Fruit fly (Drosophila melanogaster) whole organism, embryonic: ENCODE measurements around the gene CG6983.

ENCODE experiments used
- Aef1 ChIP-seq: fragments of 200-800 bp; sonication (Bioruptor generic); IDR thresholded peaks from 3 replicates; pipeline ENCODE4 v1.3.6; 2022; ENCODE audit warnings: missing biosample characterization, missing genetic modification characterization
- Bgb ChIP-seq: fragments of 200-800 bp; sonication (Bioruptor generic); IDR thresholded peaks from 2 replicates; pipeline ENCODE4 v1.3.6; 2022; ENCODE audit warnings: missing biosample characterization, missing genetic modification characterization; ENCODE audit not compliant: partially characterized antibody
- CG10209 ChIP-seq: fragments of 200-800 bp; sonication (Bioruptor generic); optimal IDR thresholded peaks from 3 replicates; lab custom pipeline; 2017; ENCODE audit warnings: missing biosample characterization, mild to moderate bottlenecking, missing genetic modification characterization, missing genetic modification reagents
- CG10543 ChIP-seq: fragments of 200-800 bp; sonication (Bioruptor generic); optimal IDR thresholded peaks from 3 replicates; lab custom pipeline; 2017; ENCODE audit warnings: missing biosample characterization, mild to moderate bottlenecking, missing genetic modification characterization, moderate library complexity
- CG11247 ChIP-seq: fragments of 200-800 bp; sonication (Bioruptor generic); IDR thresholded peaks from 2 replicates; pipeline ENCODE4 v1.3.6; 2022; ENCODE audit warnings: missing biosample characterization, missing genetic modification characterization
- CG12299 ChIP-seq: fragments of 200-800 bp; sonication (Bioruptor generic); optimal IDR thresholded peaks from 2 replicates; lab custom pipeline; 2018; ENCODE audit warnings: missing biosample characterization, mild to moderate bottlenecking, missing genetic modification characterization
- CG12391 ChIP-seq: fragments of 200-800 bp; sonication (Bioruptor generic); optimal IDR thresholded peaks from 3 replicates; lab custom pipeline; 2018; ENCODE audit warnings: missing biosample characterization, mild to moderate bottlenecking, missing genetic modification characterization, moderate library complexity
- CG12744 ChIP-seq: fragments of 200-800 bp; sonication (Bioruptor generic); optimal IDR thresholded peaks from 2 replicates; lab custom pipeline; 2016; ENCODE audit warnings: missing biosample characterization, missing genetic modification characterization
- CG13894 ChIP-seq: fragments of 200-800 bp; sonication (Bioruptor generic); optimal IDR thresholded peaks from 3 replicates; lab custom pipeline; 2018; ENCODE audit warnings: missing biosample characterization, mild to moderate bottlenecking, missing genetic modification characterization, moderate library complexity
- CG17186 ChIP-seq: fragments of 200-800 bp; sonication (Bioruptor generic); optimal IDR thresholded peaks from 3 replicates; lab custom pipeline; 2017; ENCODE audit warnings: missing biosample characterization, missing genetic modification reagents, missing genetic modification characterization
- CG17568 ChIP-seq: fragments of 200-800 bp; sonication (Bioruptor generic); optimal IDR thresholded peaks from 2 replicates; lab custom pipeline; 2018; ENCODE audit warnings: missing biosample characterization, mild to moderate bottlenecking, missing genetic modification characterization, moderate library complexity
- CG2678 ChIP-seq: fragments of 200-800 bp; sonication (Bioruptor generic); optimal IDR thresholded peaks from 3 replicates; lab custom pipeline; 2019; ENCODE audit warnings: missing biosample characterization, mild to moderate bottlenecking, missing genetic modification characterization, moderate library complexity
- CG30403 ChIP-seq: fragments of 200-800 bp; sonication (Bioruptor generic); optimal IDR thresholded peaks from 3 replicates; lab custom pipeline; 2016; ENCODE audit warnings: missing biosample characterization, missing genetic modification characterization
- CG4854 ChIP-seq: fragments of 200-800 bp; sonication (Bioruptor generic); optimal IDR thresholded peaks from 2 replicates; lab custom pipeline; 2016; ENCODE audit warnings: missing biosample characterization, missing genetic modification characterization, inconsistent platforms
- CG7556 ChIP-seq: fragments of 200-800 bp; sonication (Bioruptor generic); optimal IDR thresholded peaks from 2 replicates; lab custom pipeline; 2017; ENCODE audit warnings: missing biosample characterization, mild to moderate bottlenecking, missing genetic modification characterization
- CG7839 ChIP-seq: fragments of 200-800 bp; sonication (Bioruptor generic); optimal IDR thresholded peaks from 3 replicates; lab custom pipeline; 2018; ENCODE audit warnings: missing biosample characterization, mild to moderate bottlenecking, missing genetic modification characterization, moderate library complexity
- CG8924 ChIP-seq: fragments of 200-800 bp; optimal IDR thresholded peaks from 3 replicates; lab custom pipeline; 2019; ENCODE audit warnings: missing biosample characterization, mild to moderate bottlenecking, missing genetic modification characterization, moderate library complexity
- CG9727 ChIP-seq: fragments of 200-800 bp; sonication (Bioruptor generic); optimal IDR thresholded peaks from 3 replicates; lab custom pipeline; 2017; ENCODE audit warnings: missing biosample characterization, mild to moderate bottlenecking, missing genetic modification characterization
- CG9876 ChIP-seq: fragments of 200-800 bp; sonication (Bioruptor generic); optimal IDR thresholded peaks from 2 replicates; lab custom pipeline; 2016; ENCODE audit warnings: missing biosample characterization, missing genetic modification characterization
- Doc2 ChIP-seq: fragments of 200-800 bp; sonication (Bioruptor generic); IDR thresholded peaks from 2 replicates; pipeline ENCODE4 v1.3.6; 2022; ENCODE audit warnings: missing biosample characterization, missing genetic modification characterization
- Dref ChIP-seq: fragments of 200-800 bp; sonication (Bioruptor generic); IDR thresholded peaks from 2 replicates; pipeline ENCODE4 v1.3.6; 2022; ENCODE audit warnings: missing biosample characterization, missing genetic modification characterization
- Fer1 ChIP-seq: fragments of 200-800 bp; sonication (Bioruptor generic); optimal IDR thresholded peaks from 2 replicates; lab custom pipeline; 2017; ENCODE audit warnings: missing biosample characterization, mild to moderate bottlenecking, missing genetic modification characterization
- Gug ChIP-seq: fragments of 200-800 bp; sonication (Bioruptor generic); IDR thresholded peaks from 4 replicates; pipeline ENCODE4 v1.3.6; 2022; ENCODE audit warnings: missing biosample characterization, missing genetic modification characterization
- HHEX ChIP-seq: fragments of 200-800 bp; sonication (Bioruptor generic); optimal IDR thresholded peaks from 3 replicates; lab custom pipeline; 2017; ENCODE audit warnings: missing biosample characterization, mild to moderate bottlenecking, missing genetic modification characterization, missing genetic modification reagents
- HLH4C ChIP-seq: fragments of 200-800 bp; sonication (Bioruptor generic); IDR thresholded peaks from 3 replicates; pipeline ENCODE4 v1.3.6; 2022; ENCODE audit warnings: missing biosample characterization, missing genetic modification characterization; ENCODE audit not compliant: partially characterized antibody
- Hr3 ChIP-seq: fragments of 200-800 bp; sonication (Bioruptor generic); optimal IDR thresholded peaks from 3 replicates; lab custom pipeline; 2016; ENCODE audit warnings: missing biosample characterization, missing genetic modification characterization
- Hr78 ChIP-seq, 2 experiments: fragments of 200-800 bp in 1 of 2; fragments of >200 bp in 1 of 2; sonication (Bioruptor generic) in 1 of 2; optimal IDR thresholded peaks; 2 replicates each; lab custom pipeline; 2017 to 2019; ENCODE audit warnings: missing biosample characterization in 2 of 2, missing genetic modification characterization in 2 of 2, mild to moderate bottlenecking in 1 of 2, moderate library complexity in 1 of 2
- Lpt ChIP-seq: fragments of >200 bp; optimal IDR thresholded peaks from 2 replicates; lab custom pipeline; 2018; ENCODE audit warnings: missing biosample characterization, missing genetic modification characterization
- Ptx1 ChIP-seq: fragments of 200-800 bp; sonication (Bioruptor generic); IDR thresholded peaks from 2 replicates; pipeline ENCODE4 v1.3.6; 2022; ENCODE audit warnings: missing biosample characterization, missing genetic modification characterization
- Sry-β ChIP-seq: fragments of 200-800 bp; sonication (Bioruptor generic); optimal IDR thresholded peaks from 2 replicates; lab custom pipeline; 2018; ENCODE audit warnings: missing biosample characterization, mild to moderate bottlenecking, missing genetic modification characterization, moderate library complexity
- Trl ChIP-seq, 3 experiments: fragments of >200 bp in 2 of 3; fragments of 200-800 bp in 1 of 3; sonication (Bioruptor generic) in 1 of 3; optimal IDR thresholded peaks; 2 replicates in 1 of 3; 3 replicates in 2 of 3; lab custom pipeline; 2016 to 2017; ENCODE audit warnings: missing biosample characterization in 1 of 3, missing genetic modification characterization in 1 of 3
- ac ChIP-seq: fragments of 200-800 bp; sonication (Bioruptor generic); optimal IDR thresholded peaks from 3 replicates; lab custom pipeline; 2017; ENCODE audit warnings: missing biosample characterization, mild to moderate bottlenecking, missing genetic modification characterization
- az2 ChIP-seq: fragments of 200-800 bp; sonication (Bioruptor generic); optimal IDR thresholded peaks from 3 replicates; lab custom pipeline; 2016; ENCODE audit warnings: missing biosample characterization, missing genetic modification characterization
- caup ChIP-seq: fragments of 200-800 bp; sonication (Bioruptor generic); optimal IDR thresholded peaks from 3 replicates; lab custom pipeline; 2017; ENCODE audit warnings: missing biosample characterization, mild to moderate bottlenecking, missing genetic modification characterization, moderate library complexity; ENCODE audit not compliant: severe bottlenecking
- cwo ChIP-seq: fragments of 200-800 bp; sonication (Bioruptor generic); optimal IDR thresholded peaks from 3 replicates; lab custom pipeline; 2017; ENCODE audit warnings: missing biosample characterization, missing genetic modification characterization, mild to moderate bottlenecking, moderate library complexity, missing genetic modification reagents
- dm ChIP-seq: fragments of 200-800 bp; sonication (Bioruptor generic); optimal IDR thresholded peaks from 3 replicates; lab custom pipeline; 2016; ENCODE audit warnings: missing biosample characterization, missing genetic modification characterization
- eve ChIP-seq, 2 experiments: fragments of >200 bp; optimal IDR thresholded peaks; 2 replicates each; lab custom pipeline; 2017; ENCODE audit warnings: missing biosample characterization in 2 of 2, missing genetic modification characterization in 2 of 2
- fd102C ChIP-seq: fragments of 200-800 bp; sonication (Bioruptor generic); optimal IDR thresholded peaks from 2 replicates; lab custom pipeline; 2018; ENCODE audit warnings: missing biosample characterization, mild to moderate bottlenecking, missing genetic modification characterization, moderate library complexity
- gro ChIP-seq: fragments of 200-800 bp; sonication (Bioruptor generic); optimal IDR thresholded peaks from 2 replicates; lab custom pipeline; 2016; ENCODE audit warnings: missing biosample characterization, missing genetic modification characterization
- gsb-n ChIP-seq: fragments of 200-800 bp; sonication (Bioruptor generic); optimal IDR thresholded peaks from 3 replicates; lab custom pipeline; 2018; ENCODE audit warnings: missing biosample characterization, mild to moderate bottlenecking, missing genetic modification characterization
- kah ChIP-seq: fragments of 200-800 bp; sonication (Bioruptor generic); optimal IDR thresholded peaks from 2 replicates; lab custom pipeline; 2018; ENCODE audit warnings: missing biosample characterization, mild to moderate bottlenecking, missing genetic modification characterization
- kay ChIP-seq: fragments of 200-800 bp; sonication (Bioruptor generic); optimal IDR thresholded peaks from 2 replicates; lab custom pipeline; 2016; ENCODE audit warnings: missing biosample characterization, missing genetic modification characterization
- peb ChIP-seq: fragments of 200-800 bp; sonication (Bioruptor generic); IDR thresholded peaks from 2 replicates; pipeline ENCODE4 v1.3.6; 2022; ENCODE audit warnings: missing biosample characterization, missing genetic modification characterization
- phol ChIP-seq: fragments of 200-800 bp; sonication (Bioruptor generic); optimal IDR thresholded peaks from 3 replicates; lab custom pipeline; 2018; ENCODE audit warnings: missing biosample characterization, mild to moderate bottlenecking, missing genetic modification characterization, moderate library complexity
- repo ChIP-seq: fragments of 200-800 bp; sonication (Bioruptor generic); optimal IDR thresholded peaks from 2 replicates; lab custom pipeline; 2016; ENCODE audit warnings: missing biosample characterization, missing genetic modification characterization
- schlank ChIP-seq: fragments of 200-800 bp; sonication (Bioruptor generic); optimal IDR thresholded peaks from 2 replicates; lab custom pipeline; 2018; ENCODE audit warnings: missing biosample characterization, mild to moderate bottlenecking, missing genetic modification characterization
- sens-2 ChIP-seq: fragments of 200-800 bp; sonication (Bioruptor generic); IDR thresholded peaks from 2 replicates; pipeline ENCODE4 v1.3.6; 2022; ENCODE audit warnings: missing biosample characterization, missing genetic modification characterization
- sisA ChIP-seq: fragments of 200-800 bp; sonication (Bioruptor generic); IDR thresholded peaks from 2 replicates; pipeline ENCODE4 v1.3.6; 2022; ENCODE audit warnings: missing biosample characterization, missing genetic modification characterization
- sqz ChIP-seq: fragments of 200-800 bp; sonication (Bioruptor generic); optimal IDR thresholded peaks from 3 replicates; lab custom pipeline; 2018; ENCODE audit warnings: missing biosample characterization, mild to moderate bottlenecking, missing genetic modification characterization
- wor ChIP-seq: fragments of 200-800 bp; sonication (Bioruptor generic); IDR thresholded peaks from 2 replicates; pipeline ENCODE4 v1.3.6; 2022; ENCODE audit warnings: missing biosample characterization, missing genetic modification characterization
- yki ChIP-seq: fragments of >200 bp; optimal IDR thresholded peaks from 3 replicates; lab custom pipeline; 2018

Gene CG6983

dm6 chr3L:8405123-8405522, 44.1 kb downstream of the CG6983 start, which contains the start of the genes Tpt, mkg-p and CG13667 (continued):
- no peak for TF ChIP-seq eve (GFP tag; optimal IDR thresholded peaks at IDR 0.05; lab: Kevin White, UChicago)
- no peak for TF ChIP-seq CG2678 (tag; lab: Kevin White, UChicago)
- no peak for TF ChIP-seq sens-2 (GFP tag; lab: Robert Waterston, UW)
- TF ChIP-seq ac, result no peak
- TF ChIP-seq kah (GFP tag; lab: Kevin White, UChicago), result no peak
- TF ChIP-seq CG17568 (GFP tag; lab: Kevin White, UChicago), result no peak
- no peak for TF ChIP-seq CG9727 (GFP tag; lab: Kevin White, UChicago)
- TF ChIP-seq phol (tag; lab: Kevin White, UChicago), result peak; percentile 47
- TF ChIP-seq Trl (optimal IDR thresholded peaks at IDR 0.05; lab: Kevin White, UChicago), result no peak
- TF ChIP-seq Trl (GFP tag; optimal IDR thresholded peaks at IDR 0.05; lab: Kevin White, UChicago), result no peak
- TF ChIP-seq CG11247 (GFP tag; lab: Robert Waterston, UW), result no peak
- peak; percentile 53 for TF ChIP-seq CG8924 (tag; lab: Kevin White, UChicago)
- peak; percentile 31 for TF ChIP-seq CG12299 (tag; lab: Kevin White, UChicago)
- no peak for TF ChIP-seq CG10209 (GFP tag; lab: Kevin White, UChicago)
- peak; percentile 77 for TF ChIP-seq HLH4C (GFP tag; lab: Robert Waterston, UW)
- TF ChIP-seq CG10543 (GFP tag; lab: Kevin White, UChicago), result no peak
- TF ChIP-seq CG7839 (tag; lab: Kevin White, UChicago), result no peak
- no peak for TF ChIP-seq Aef1 (GFP tag; lab: Robert Waterston, UW)
- peak; percentile 87 for TF ChIP-seq Dref (GFP tag; lab: Robert Waterston, UW)
- no peak for TF ChIP-seq cwo (GFP tag; lab: Kevin White, UChicago)
- no peak for TF ChIP-seq sqz (GFP tag; lab: Kevin White, UChicago)
- TF ChIP-seq schlank (tag; lab: Kevin White, UChicago), result no peak
- TF ChIP-seq Ptx1 (GFP tag; lab: Robert Waterston, UW), result no peak
- TF ChIP-seq HHEX (GFP tag; lab: Kevin White, UChicago), result no peak
- TF ChIP-seq gro (GFP tag; lab: Kevin White, UChicago), result no peak
- TF ChIP-seq kay (GFP tag; lab: Kevin White, UChicago), result no peak
- TF ChIP-seq CG13894 (tag; lab: Kevin White, UChicago), result no peak
- peak; percentile 26 for TF ChIP-seq CG12391 (tag; lab: Kevin White, UChicago)
- no peak for TF ChIP-seq sisA (GFP tag; lab: Robert Waterston, UW)
- no peak for TF ChIP-seq peb (GFP tag; lab: Robert Waterston, UW)
- no peak for TF ChIP-seq Fer1
- TF ChIP-seq repo (GFP tag; lab: Kevin White, UChicago), result no peak
- TF ChIP-seq wor (GFP tag; lab: Robert Waterston, UW), result no peak
- TF ChIP-seq az2 (GFP tag; lab: Kevin White, UChicago), result no peak
- TF ChIP-seq yki (lab: Kevin White, UChicago), result no peak
- peak; percentile 14 for TF ChIP-seq CG12744 (GFP tag; lab: Kevin White, UChicago)
- TF ChIP-seq fd102C, result no peak
- TF ChIP-seq gsb-n, result no peak
- TF ChIP-seq Hr3 (GFP tag; lab: Kevin White, UChicago), result no peak
- no peak for TF ChIP-seq CG4854 (GFP tag; lab: Kevin White, UChicago)
- TF ChIP-seq Sry-β (GFP tag; lab: Kevin White, UChicago), result peak; percentile 52
- no peak for TF ChIP-seq CG7556 (GFP tag; lab: Kevin White, UChicago)
- TF ChIP-seq Doc2 (GFP tag; lab: Robert Waterston, UW), result no peak
- no peak for TF ChIP-seq CG30403 (GFP tag; lab: Kevin White, UChicago)
- peak; percentile 84 for TF ChIP-seq Bgb (GFP tag; lab: Robert Waterston, UW)
- TF ChIP-seq Lpt (GFP tag; lab: Kevin White, UChicago), result no peak
- TF ChIP-seq dm, result peak; percentile 58
- TF ChIP-seq CG9876 (GFP tag; lab: Kevin White, UChicago), result no peak
- TF ChIP-seq Hr78 (GFP tag; optimal IDR thresholded peaks at IDR 0.05; lab: Kevin White, UChicago), result no peak
- no peak for TF ChIP-seq Gug
- peak; percentile 100 for TF ChIP-seq CG17186 (GFP tag; lab: Kevin White, UChicago)
- no peak for TF ChIP-seq caup (GFP tag; lab: Kevin White, UChicago)
